Worm (Caenorhabditis elegans) whole organism, L4 larva: ENCODE data around the gene atp-2.
A peak's percentile ranks its signal among the peaks of the same experiment; 100 is the strongest.

Experiments used
- F26F4.8 ChIP-seq: fragments of 200-800 bp; sonication (Bioruptor generic); conservative IDR thresholded peaks from 2 replicates; pipeline ENCODE4 v1.3.6; 2022; ENCODE audit warnings: missing genetic modification characterization, missing compliant biosample characterization
- F44E2.7 ChIP-seq: fragments of 200-800 bp; sonication (Bioruptor generic); IDR thresholded peaks from 2 replicates; pipeline ENCODE4 v2.1.2; 2022; ENCODE audit warnings: missing genetic modification characterization, missing compliant biosample characterization
- R02D3.7 ChIP-seq: fragments of 150-350 bp; sonication (generic microtip); optimal IDR thresholded peaks from 3 replicates; lab custom pipeline; 2014; ENCODE audit warnings: missing biosample characterization, missing genetic modification characterization
- Y48G9A.11 ChIP-seq: fragments of 200-800 bp; sonication (Bioruptor generic); IDR thresholded peaks from 2 replicates; pipeline ENCODE4 v1.3.6; 2022; ENCODE audit warnings: missing genetic modification reagents, missing genetic modification characterization, missing compliant biosample characterization
- Y5F2A.4 ChIP-seq: fragments of 200-800 bp; sonication (Bioruptor generic); optimal IDR thresholded peaks from 2 replicates; lab custom pipeline; 2018; ENCODE audit warnings: mild to moderate bottlenecking, missing genetic modification characterization, missing compliant biosample characterization
- aha-1 ChIP-seq: fragments of 150-350 bp; peaks from one replicate; lab custom pipeline; 2014; ENCODE audit warnings: missing biosample characterization, missing genetic modification characterization
- aly-2 ChIP-seq: sonication (generic microtip); optimal IDR thresholded peaks from 2 replicates; lab custom pipeline; 2018; ENCODE audit warnings: missing biosample characterization, missing genetic modification characterization
- arid-1 ChIP-seq: fragments of 200-800 bp; sonication (Bioruptor generic); conservative IDR thresholded peaks from 2 replicates; pipeline ENCODE4 v1.3.6; 2022; ENCODE audit warnings: missing genetic modification reagents, missing genetic modification characterization, missing compliant biosample characterization
- ceh-28 ChIP-seq: fragments of 150-350 bp; optimal IDR thresholded peaks from 2 replicates; lab custom pipeline; 2014; ENCODE audit warnings: missing biosample characterization, missing genetic modification reagents, missing genetic modification characterization
- ceh-32 ChIP-seq: sonication (generic microtip); optimal IDR thresholded peaks from 2 replicates; lab custom pipeline; 2016; ENCODE audit warnings: mild to moderate bottlenecking, missing genetic modification characterization, missing compliant biosample characterization; ENCODE audit not compliant: poor library complexity
- ces-1 ChIP-seq: fragments of 150-350 bp; sonication (generic microtip); optimal IDR thresholded peaks from 4 replicates; lab custom pipeline; 2014; ENCODE audit warnings: missing biosample characterization, missing genetic modification reagents, missing genetic modification characterization
- daf-16 ChIP-seq, 3 experiments: sonication (generic microtip); optimal IDR thresholded peaks; 2 replicates each; lab custom pipeline; 2016 to 2017; ENCODE audit warnings: missing genetic modification characterization in 3 of 3, missing genetic modification reagents in 3 of 3, mild to moderate bottlenecking in 2 of 3, missing compliant biosample characterization in 2 of 3, missing biosample characterization in 1 of 3, moderate library complexity in 1 of 3
- dmd-6 ChIP-seq: fragments of 200-800 bp; sonication (Bioruptor generic); IDR thresholded peaks from 2 replicates; pipeline ENCODE4 v1.3.6; 2022; ENCODE audit warnings: missing genetic modification reagents, missing genetic modification characterization, missing compliant biosample characterization
- dmd-8 ChIP-seq: fragments of 200-800 bp; sonication (Bioruptor generic); IDR thresholded peaks from 2 replicates; pipeline ENCODE4 v1.3.6; 2022; ENCODE audit warnings: missing genetic modification characterization, missing compliant biosample characterization
- dpl-1 ChIP-seq: fragments of 150-350 bp; optimal IDR thresholded peaks from 2 replicates; lab custom pipeline; 2014; ENCODE audit warnings: missing biosample characterization, missing genetic modification reagents, missing genetic modification characterization
- dve-1 ChIP-seq: sonication (generic microtip); optimal IDR thresholded peaks from 2 replicates; lab custom pipeline; 2017; ENCODE audit warnings: antibody characterized with exemption, mild to moderate bottlenecking, missing genetic modification characterization, missing compliant biosample characterization; ENCODE audit not compliant: insufficient read depth
- egl-27 ChIP-seq: sonication (generic microtip); optimal IDR thresholded peaks from 3 replicates; lab custom pipeline; 2017; ENCODE audit warnings: missing biosample characterization, missing genetic modification reagents, missing genetic modification characterization
- gei-8 ChIP-seq: fragments of 200-800 bp; sonication (Bioruptor generic); optimal IDR thresholded peaks from 2 replicates; lab custom pipeline; 2018; ENCODE audit warnings: mild to moderate bottlenecking, missing genetic modification characterization, missing compliant biosample characterization
- hif-1 ChIP-seq, 2 experiments: sonication (generic microtip); optimal IDR thresholded peaks; 2 replicates each; lab custom pipeline; 2016 to 2017; ENCODE audit warnings: missing compliant biosample characterization in 2 of 2, missing genetic modification characterization in 2 of 2, missing genetic modification reagents in 2 of 2, missing genotype in 2 of 2, mild to moderate bottlenecking in 1 of 2
- hlh-11 ChIP-seq: fragments of 200-800 bp; sonication (Bioruptor generic); optimal IDR thresholded peaks from 2 replicates; lab custom pipeline; 2018; ENCODE audit warnings: mild to moderate bottlenecking, missing genetic modification characterization, missing compliant biosample characterization
- jun-1 ChIP-seq: fragments of 150-350 bp; optimal IDR thresholded peaks from 2 replicates; lab custom pipeline; 2014; ENCODE audit warnings: missing biosample characterization, missing genetic modification reagents, missing genetic modification characterization
- lin-29 ChIP-seq: fragments of 200-800 bp; sonication (Bioruptor generic); IDR thresholded peaks from 2 replicates; pipeline ENCODE4 v1.3.6; 2022; ENCODE audit warnings: missing genetic modification reagents, missing genetic modification characterization, missing compliant biosample characterization
- lir-3 ChIP-seq: sonication (generic microtip); optimal IDR thresholded peaks from 2 replicates; lab custom pipeline; 2016; ENCODE audit warnings: mild to moderate bottlenecking, missing genetic modification characterization, missing compliant biosample characterization
- mdl-1 ChIP-seq, 2 experiments: fragments of 150-350 bp in 1 of 2; sonication (generic microtip) in 1 of 2; optimal IDR thresholded peaks; 2 replicates each; lab custom pipeline; 2014 to 2017; ENCODE audit warnings: missing biosample characterization in 2 of 2, missing genetic modification characterization in 2 of 2
- mdt-29 ChIP-seq: fragments of 200-800 bp; sonication (Bioruptor generic); IDR thresholded peaks from 2 replicates; pipeline ENCODE4 v1.3.6; 2022; ENCODE audit warnings: missing genetic modification reagents, missing genetic modification characterization, missing compliant biosample characterization
- mep-1 ChIP-seq: fragments of 150-350 bp; sonication (generic microtip); optimal IDR thresholded peaks from 3 replicates; lab custom pipeline; 2014; ENCODE audit warnings: missing biosample characterization, missing genetic modification characterization
- mes-2 ChIP-seq: sonication (generic microtip); optimal IDR thresholded peaks from 2 replicates; lab custom pipeline; 2016; ENCODE audit warnings: missing genotype, mild to moderate bottlenecking, missing genetic modification characterization, missing compliant biosample characterization; ENCODE audit not compliant: poor library complexity, severe bottlenecking
- nhr-102 ChIP-seq: sonication (generic microtip); optimal IDR thresholded peaks from 2 replicates; lab custom pipeline; 2016; ENCODE audit warnings: mild to moderate bottlenecking, missing genetic modification characterization, moderate library complexity, missing compliant biosample characterization
- nhr-11 ChIP-seq: fragments of 150-350 bp; optimal IDR thresholded peaks from 2 replicates; lab custom pipeline; 2014; ENCODE audit warnings: missing biosample characterization, missing genetic modification characterization
- nhr-111 ChIP-seq: fragments of 200-800 bp; sonication (Bioruptor generic); optimal IDR thresholded peaks from 2 replicates; lab custom pipeline; 2018; ENCODE audit warnings: mild to moderate bottlenecking, missing genetic modification characterization, missing compliant biosample characterization
- nhr-28 ChIP-seq: fragments of 150-350 bp; optimal IDR thresholded peaks from 2 replicates; lab custom pipeline; 2014; ENCODE audit warnings: missing biosample characterization, missing genetic modification characterization
- nhr-76 ChIP-seq: fragments of 150-350 bp; optimal IDR thresholded peaks from 2 replicates; lab custom pipeline; 2014; ENCODE audit warnings: missing biosample characterization, missing genetic modification characterization
- pqm-1 ChIP-seq: sonication (generic microtip); optimal IDR thresholded peaks from 2 replicates; lab custom pipeline; 2017; ENCODE audit warnings: missing biosample characterization, missing genetic modification characterization
- rbr-2 ChIP-seq: sonication (generic microtip); optimal IDR thresholded peaks from 2 replicates; lab custom pipeline; 2016; ENCODE audit warnings: missing genotype, missing genetic modification characterization, missing compliant biosample characterization
- sdz-12 ChIP-seq: fragments of 200-800 bp; sonication (Bioruptor generic); optimal IDR thresholded peaks from 2 replicates; lab custom pipeline; 2018; ENCODE audit warnings: mild to moderate bottlenecking, missing genetic modification characterization, missing compliant biosample characterization
- skn-1 ChIP-seq: fragments of 150-350 bp; optimal IDR thresholded peaks from 2 replicates; lab custom pipeline; 2014; ENCODE audit warnings: missing biosample characterization, missing genetic modification characterization
- tra-1 ChIP-seq: fragments of 200-800 bp; sonication (Bioruptor generic); IDR thresholded peaks from 2 replicates; pipeline ENCODE4 v1.3.6; 2022; ENCODE audit warnings: missing genetic modification reagents, missing genetic modification characterization, missing compliant biosample characterization
- unc-130 ChIP-seq: sonication (generic microtip); optimal IDR thresholded peaks from 2 replicates; lab custom pipeline; 2016; ENCODE audit warnings: missing genetic modification reagents, missing genetic modification characterization, missing compliant biosample characterization
- unc-62 ChIP-seq, 3 experiments: fragments of 150-350 bp in 1 of 3; sonication (generic microtip); optimal IDR thresholded peaks in 2 of 3; peaks in 1 of 3; 1 replicate in 1 of 3; 2 replicates in 2 of 3; lab custom pipeline; 2014 to 2017; ENCODE audit warnings: missing biosample characterization in 3 of 3, missing genetic modification characterization in 3 of 3, missing genetic modification reagents in 3 of 3, missing genotype in 1 of 3
- ztf-11 ChIP-seq: fragments of 150-350 bp; optimal IDR thresholded peaks from 2 replicates; lab custom pipeline; 2014; ENCODE audit warnings: missing biosample characterization, missing genetic modification characterization
- ztf-7 ChIP-seq: fragments of 150-350 bp; optimal IDR thresholded peaks from 2 replicates; lab custom pipeline; 2014; ENCODE audit warnings: missing biosample characterization, missing genetic modification characterization

atp-2 gene

ce11 chrIII:5227831-5228467 is at the start of gene atp-2, which contains the start of the genes C34E10.12 and C34E10.10 (continued):
- TF ChIP-seq dpl-1 (GFP tag; lab: Kevin White, UChicago) = peak; percentile 81
- no peak for TF ChIP-seq tra-1
- no peak for TF ChIP-seq lir-3 (tag; lab: Kevin White, UChicago)
- TF ChIP-seq mdt-29 (GFP tag; lab: Robert Waterston, UW) = no peak
- no peak for TF ChIP-seq F26F4.8
- peak in 1 of 2 experiments; percentile 77 for TF ChIP-seq hif-1 (tag; optimal IDR thresholded peaks at IDR 0.05; lab: Kevin White, UChicago)
- peak; percentile 95 for TF ChIP-seq mep-1 (tag; lab: Kevin White, UChicago)
- no peak for TF ChIP-seq nhr-76
- TF ChIP-seq nhr-11 (tag; lab: Kevin White, UChicago) = peak; percentile 91
- peak in 1 of 2 experiments; percentile 14 for TF ChIP-seq daf-16 (GFP tag; optimal IDR thresholded peaks at IDR 0.05; lab: Kevin White, UChicago)
- TF ChIP-seq daf-16 (tag; optimal IDR thresholded peaks at IDR 0.05; lab: Kevin White, UChicago) = peak; percentile 46
- TF ChIP-seq unc-130 (GFP tag; lab: Kevin White, UChicago) = peak; percentile 77
- TF ChIP-seq pqm-1 (tag; lab: Kevin White, UChicago) = peak; percentile 55
- TF ChIP-seq, all 104 proteins: peak for 39

ce11 chrIII:5179166-5179565 is 49.1 kb upstream of the atp-2 start:
- TF ChIP-seq nhr-102 (tag; lab: Kevin White, UChicago) (no peak), rbr-2 (no peak), pqm-1 (tag; lab: Kevin White, UChicago) (no peak), jun-1 (tag; lab: Kevin White, UChicago) (no peak), R02D3.7 (no peak), skn-1 (tag; lab: Kevin White, UChicago) (no peak), unc-62 (GFP tag; optimal IDR thresholded peaks at IDR 0.05 in 1 of 2; lab: Kevin White, UChicago) (peak in 1 of 2 experiments; percentile 73), unc-62 (tag; optimal IDR thresholded peaks at IDR 0.05; lab: Kevin White, UChicago) (no peak), ceh-28 (tag; lab: Kevin White, UChicago) (no peak), dmd-6 (GFP tag; lab: Robert Waterston, UW) (no peak)

- TF ChIP-seq ztf-11 (no peak), pqm-1 (tag; lab: Kevin White, UChicago) (peak; percentile 9), hlh-11 (tag; lab: Kevin White, UChicago) (peak; percentile 34), mdl-1 (tag; optimal IDR thresholded peaks at IDR 0.05; lab: Kevin White, UChicago) (no peak), gei-8 (GFP tag; lab: Kevin White, UChicago) (no peak), F44E2.7 (GFP tag; lab: Robert Waterston, UW) (no peak), ceh-32 (tag; lab: Kevin White, UChicago) (no peak), lin-29 (GFP tag; lab: Robert Waterston, UW) (no peak), dmd-6 (GFP tag; lab: Robert Waterston, UW) (peak; percentile 46), nhr-28 (tag; lab: Kevin White, UChicago) (peak; percentile 31), dve-1 (peak; percentile 20), mes-2 (tag; lab: Kevin White, UChicago) (no peak), ceh-28 (tag; lab: Kevin White, UChicago) (no peak), tra-1 (no peak), arid-1 (GFP tag; lab: Robert Waterston, UW) (no peak), Y5F2A.4 (GFP tag; lab: Kevin White, UChicago) (no peak), nhr-111 (GFP tag; lab: Kevin White, UChicago) (no peak), dmd-8 (GFP tag; lab: Robert Waterston, UW) (no peak), egl-27 (tag; lab: Kevin White, UChicago) (no peak), lir-3 (tag; lab: Kevin White, UChicago) (no peak), aly-2 (tag; lab: Kevin White, UChicago) (no peak), Y48G9A.11 (GFP tag; lab: Robert Waterston, UW) (no peak), aha-1 (tag; lab: Kevin White, UChicago) (peak; percentile 22), ztf-7 (tag; lab: Kevin White, UChicago) (no peak), unc-62 (GFP tag; optimal IDR thresholded peaks at IDR 0.05 in 1 of 2; lab: Kevin White, UChicago) (peak in 1 of 2 experiments; percentile 76), unc-62 (tag; optimal IDR thresholded peaks at IDR 0.05; lab: Kevin White, UChicago) (no peak), sdz-12 (GFP tag; lab: Kevin White, UChicago) (no peak), ces-1 (no peak), daf-16 (GFP tag; optimal IDR thresholded peaks at IDR 0.05; lab: Kevin White, UChicago) (no peak), daf-16 (tag; optimal IDR thresholded peaks at IDR 0.05; lab: Kevin White, UChicago) (peak; percentile 51)
- TF ChIP-seq, all 104 proteins: peak for 8
These were observed 47.6 kb upstream of the atp-2 start for ce11 chrIII:5180588-5180987.
